Worm (Caenorhabditis elegans): ENCODE measurements around the gene par-5.

par-5 gene

DNA sequence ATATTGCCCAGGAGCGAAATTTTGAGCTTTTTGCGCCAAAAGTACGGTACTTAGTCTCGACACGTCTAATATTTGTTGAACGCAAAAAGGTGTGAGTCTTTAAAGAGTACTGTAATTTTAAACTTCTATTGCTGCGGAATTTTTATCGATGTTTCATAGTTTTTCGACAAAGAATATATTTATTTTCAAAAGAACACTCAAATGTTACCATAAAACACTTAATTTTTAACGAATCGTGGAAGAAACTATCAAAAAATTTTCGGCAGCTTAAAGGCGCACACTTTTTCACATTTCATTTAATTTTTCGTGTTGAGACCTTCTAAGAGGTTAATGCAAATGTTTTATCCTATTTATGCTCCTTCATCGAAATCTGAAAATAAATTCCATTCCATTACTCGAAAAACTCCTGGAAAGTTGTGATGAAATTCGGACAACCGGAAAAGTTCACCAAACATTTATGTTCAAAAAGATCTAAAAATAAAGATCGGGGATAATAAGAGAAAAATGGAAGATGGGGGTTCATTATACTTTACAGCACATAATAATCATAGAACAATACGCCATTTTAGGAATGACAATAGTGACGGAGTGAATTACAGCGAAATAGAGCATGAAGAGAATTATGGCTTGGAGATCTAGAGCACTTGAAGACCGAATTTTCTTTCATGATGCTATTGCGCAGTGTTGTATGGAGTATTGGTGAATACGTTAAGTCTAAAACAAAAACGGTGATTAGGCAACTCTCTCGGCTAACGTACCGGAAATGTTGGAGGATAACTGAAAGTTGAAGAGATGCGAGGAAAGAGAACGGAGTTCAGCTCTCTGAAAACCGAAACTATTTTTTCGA, 1.4 kb downstream of the par-5 start (continued):
- TF ChIP-seq atf-7 (tag; optimal IDR thresholded peaks at IDR 0.05): peak; percentile 44
- no peak for TF ChIP-seq ets-4 (GFP tag; optimal IDR thresholded peaks at IDR 0.05)
- no peak for TF ChIP-seq C17E4.6 (GFP tag; IDR thresholded peaks at IDR 0.05)
- no peak for TF ChIP-seq ztf-28 (GFP tag; IDR thresholded peaks at IDR 0.05)
- TF ChIP-seq sea-2 (GFP tag; IDR thresholded peaks at IDR 0.05): no peak
- peak; percentile 46 for TF ChIP-seq tlf-1 (GFP tag; optimal IDR thresholded peaks at IDR 0.05)
- peak; percentile 5 for TF ChIP-seq efl-1 (GFP tag; optimal IDR thresholded peaks at IDR 0.05)
- TF ChIP-seq lin-35 (GFP tag; optimal IDR thresholded peaks at IDR 0.05): peak in 2 of 3 experiments; percentile 31 to 66
- no peak for TF ChIP-seq ztf-26 (tag; optimal IDR thresholded peaks at IDR 0.05)
- peak; percentile 53 for TF ChIP-seq pbrm-1 (GFP tag; IDR thresholded peaks at IDR 0.05)
- TF ChIP-seq hlh-12 (tag; optimal IDR thresholded peaks at IDR 0.05): no peak
- TF ChIP-seq K12H6.12 (tag; optimal IDR thresholded peaks at IDR 0.05): no peak
- no peak for TF ChIP-seq T26A5.8 (tag; optimal IDR thresholded peaks at IDR 0.05)
- TF ChIP-seq ztf-22 (GFP tag; optimal IDR thresholded peaks at IDR 0.05): no peak
- TF ChIP-seq athp-1 (tag; optimal IDR thresholded peaks at IDR 0.05): peak; percentile 79
- no peak for TF ChIP-seq sptf-2 (GFP tag; optimal IDR thresholded peaks at IDR 0.05)
- no peak for TF ChIP-seq ceh-91 (GFP tag; IDR thresholded peaks at IDR 0.05)
- peak; percentile 64 for TF ChIP-seq snpc-3.4 (tag; optimal IDR thresholded peaks at IDR 0.05)
- TF ChIP-seq ceh-27 (GFP tag; optimal IDR thresholded peaks at IDR 0.05): no peak
- no peak for TF ChIP-seq F37B4.10 (GFP tag; IDR thresholded peaks at IDR 0.05)
- TF ChIP-seq mxl-1 (tag; optimal IDR thresholded peaks at IDR 0.05): no peak
- TF ChIP-seq F52B5.7 (tag; optimal IDR thresholded peaks at IDR 0.05): no peak
- TF ChIP-seq unc-130 (GFP tag; optimal IDR thresholded peaks at IDR 0.05): peak; percentile 42
- TF ChIP-seq nhr-80 (tag; optimal IDR thresholded peaks at IDR 0.05): no peak
- peak; percentile 33 for TF ChIP-seq xnd-1 (tag; optimal IDR thresholded peaks at IDR 0.05)
- TF ChIP-seq madf-10 (tag; optimal IDR thresholded peaks at IDR 0.05): no peak
- no peak for TF ChIP-seq ama-1 (optimal IDR thresholded peaks at IDR 0.05)
- TF ChIP-seq ama-1 (GFP tag; optimal IDR thresholded peaks at IDR 0.05): peak; percentile 53 to 55
- no peak for TF ChIP-seq rpc-1 (optimal IDR thresholded peaks at IDR 0.05)
- no peak for TF ChIP-seq rpc-1 (tag; optimal IDR thresholded peaks at IDR 0.05)
- TF ChIP-seq zfh-2 (GFP tag; conservative IDR thresholded peaks at IDR 0.05): no peak
- no peak for TF ChIP-seq akir-1 (GFP tag; optimal IDR thresholded peaks at IDR 0.05)
- TF ChIP-seq Y56A3A.18 (GFP tag; IDR thresholded peaks at IDR 0.05): peak; percentile 63; the same call in 1 of the 2 replicates
- no peak for TF ChIP-seq F33H1.4 (GFP tag; IDR thresholded peaks at IDR 0.05)
- no peak for TF ChIP-seq bed-2 (GFP tag; IDR thresholded peaks at IDR 0.05)
- no peak for TF ChIP-seq snpc-1.1 (tag; optimal IDR thresholded peaks at IDR 0.05; ENCODE audit: insufficient read depth)
- TF ChIP-seq ekl-4 (GFP tag; IDR thresholded peaks at IDR 0.05): peak; percentile 61; the same call in 1 of the 2 replicates
- no peak for TF ChIP-seq nhr-27 (tag; optimal IDR thresholded peaks at IDR 0.05)
- peak; percentile 53 for TF ChIP-seq ZK185.1 (tag; optimal IDR thresholded peaks at IDR 0.05; ENCODE audit: poor library complexity, severe bottlenecking)
- TF ChIP-seq attf-5 (GFP tag; optimal IDR thresholded peaks at IDR 0.05): no peak
- no peak for TF ChIP-seq nhr-179 (tag; optimal IDR thresholded peaks at IDR 0.05)
- TF ChIP-seq F49E8.2 (tag; optimal IDR thresholded peaks at IDR 0.05; ENCODE audit: insufficient read depth): peak; percentile 89
- peak; percentile 27 for TF ChIP-seq D2030.7 (GFP tag; IDR thresholded peaks at IDR 0.05)
- TF ChIP-seq tbp1 (GFP tag; optimal IDR thresholded peaks at IDR 0.05): peak; percentile 58
- peak; percentile 70; the same call in 1 of the 2 replicates for TF ChIP-seq Y53G8AR.9 (GFP tag; conservative IDR thresholded peaks at IDR 0.05)
- no peak for TF ChIP-seq nhr-90 (tag; optimal IDR thresholded peaks at IDR 0.05)
- TF ChIP-seq egrh-3 (GFP tag; IDR thresholded peaks at IDR 0.05): no peak
- peak; percentile 14 for TF ChIP-seq chd-7 (tag; optimal IDR thresholded peaks at IDR 0.05)

Measured in whole organism, young adult.